Fruit fly (Drosophila melanogaster) whole organism, embryonic: ENCODE measurements around the gene mahe.

ENCODE experiments used
- BEAF-32 ChIP-seq: fragments of 200-800 bp; sonication (Bioruptor generic); optimal IDR thresholded peaks from 3 replicates; lab custom pipeline; 2017; ENCODE audit warnings: missing biosample characterization, missing genetic modification characterization, mild to moderate bottlenecking, moderate library complexity, missing genetic modification reagents
- CG16863 ChIP-seq: fragments of 200-800 bp; sonication (Bioruptor generic); optimal IDR thresholded peaks from 3 replicates; lab custom pipeline; 2016; ENCODE audit warnings: missing biosample characterization, missing genetic modification characterization
- CG17612 ChIP-seq: fragments of 200-800 bp; sonication (Bioruptor generic); IDR thresholded peaks from 2 replicates; pipeline ENCODE4 v1.3.6; 2022; ENCODE audit warnings: missing biosample characterization, missing genetic modification characterization
- CG18476 ChIP-seq: fragments of 200-800 bp; sonication (Bioruptor generic); optimal IDR thresholded peaks from 2 replicates; lab custom pipeline; 2016; ENCODE audit warnings: missing biosample characterization, mild to moderate bottlenecking, missing genetic modification characterization
- CG32772 ChIP-seq: fragments of 200-800 bp; sonication (Bioruptor generic); IDR thresholded peaks from 2 replicates; pipeline ENCODE4 v1.3.6; 2022; ENCODE audit warnings: missing biosample characterization, missing genetic modification characterization
- CG3726 ChIP-seq: fragments of 200-800 bp; sonication (Bioruptor generic); IDR thresholded peaks from 3 replicates; pipeline ENCODE4, ENCODE4 v1.3.6; 2022; ENCODE audit warnings: missing biosample characterization, missing genetic modification characterization
- CG4360 ChIP-seq: fragments of 200-800 bp; sonication (Bioruptor generic); IDR thresholded peaks from 2 replicates; pipeline ENCODE4 v1.3.6; 2022; ENCODE audit warnings: missing biosample characterization, missing genetic modification characterization
- CG4707 ChIP-seq: fragments of 200-800 bp; sonication (Bioruptor generic); optimal IDR thresholded peaks from 2 replicates; lab custom pipeline; 2018; ENCODE audit warnings: missing biosample characterization, mild to moderate bottlenecking, missing genetic modification characterization, moderate library complexity
- CG7372 ChIP-seq: fragments of 200-800 bp; sonication (Bioruptor generic); IDR thresholded peaks from 2 replicates; pipeline ENCODE4 v1.3.6; 2022; ENCODE audit warnings: missing biosample characterization, missing genetic modification characterization
- CG8290 ChIP-seq, 3 experiments: fragments of 200-800 bp; sonication (Bioruptor generic); optimal IDR thresholded peaks; 2 replicates each; lab custom pipeline; 2016 to 2019; ENCODE audit warnings: missing biosample characterization in 3 of 3, missing genetic modification characterization in 3 of 3, mild to moderate bottlenecking in 2 of 3, moderate library complexity in 1 of 3
- CG9437 ChIP-seq: fragments of 200-800 bp; sonication (Bioruptor generic); optimal IDR thresholded peaks from 2 replicates; lab custom pipeline; 2018; ENCODE audit warnings: missing biosample characterization, mild to moderate bottlenecking, missing genetic modification characterization
- CG9876 ChIP-seq: fragments of 200-800 bp; sonication (Bioruptor generic); optimal IDR thresholded peaks from 2 replicates; lab custom pipeline; 2016; ENCODE audit warnings: missing biosample characterization, missing genetic modification characterization
- D19B ChIP-seq: fragments of 200-800 bp; sonication (Bioruptor generic); optimal IDR thresholded peaks from 2 replicates; lab custom pipeline; 2017; ENCODE audit warnings: missing biosample characterization, mild to moderate bottlenecking, missing genetic modification characterization
- Dbx ChIP-seq: fragments of 200-800 bp; sonication (Bioruptor generic); IDR thresholded peaks from 3 replicates; pipeline ENCODE4 v1.3.6; 2022; ENCODE audit warnings: missing biosample characterization, missing genetic modification characterization
- Dll ChIP-seq: fragments of 200-800 bp; sonication (Bioruptor generic); IDR thresholded peaks from 4 replicates; pipeline ENCODE4 v1.3.6; 2022; ENCODE audit warnings: missing biosample characterization, missing genetic modification characterization; ENCODE audit not compliant: partially characterized antibody
- Doc3 ChIP-seq: fragments of 200-800 bp; sonication (Bioruptor generic); IDR thresholded peaks from 3 replicates; pipeline ENCODE4 v1.3.6; 2022; ENCODE audit warnings: missing biosample characterization, missing genetic modification characterization; ENCODE audit not compliant: partially characterized antibody
- Dref ChIP-seq: fragments of 200-800 bp; sonication (Bioruptor generic); IDR thresholded peaks from 2 replicates; pipeline ENCODE4 v1.3.6; 2022; ENCODE audit warnings: missing biosample characterization, missing genetic modification characterization
- ERR ChIP-seq: fragments of 200-800 bp; sonication (Bioruptor generic); optimal IDR thresholded peaks from 2 replicates; lab custom pipeline; 2016; ENCODE audit warnings: missing biosample characterization, missing genetic modification characterization
- Ets65A ChIP-seq: fragments of 200-800 bp; sonication (Bioruptor generic); peaks from one replicate; lab custom pipeline; 2016; ENCODE audit warnings: missing biosample characterization, missing genetic modification characterization
- Fer3 ChIP-seq: fragments of 200-800 bp; sonication (Bioruptor generic); optimal IDR thresholded peaks from 2 replicates; lab custom pipeline; 2018; ENCODE audit warnings: missing biosample characterization, mild to moderate bottlenecking, missing genetic modification characterization, moderate library complexity
- HmgZ ChIP-seq: fragments of 200-800 bp; sonication (Bioruptor generic); optimal IDR thresholded peaks from 2 replicates; lab custom pipeline; 2018; ENCODE audit warnings: missing biosample characterization, mild to moderate bottlenecking, missing genetic modification characterization
- Hmr ChIP-seq: fragments of 200-800 bp; sonication (Bioruptor generic); optimal IDR thresholded peaks from 3 replicates; lab custom pipeline; 2017; ENCODE audit warnings: mild to moderate bottlenecking, missing biosample characterization, missing genetic modification reagents, missing genetic modification characterization
- Hr78 ChIP-seq, 2 experiments: fragments of 200-800 bp in 1 of 2; fragments of >200 bp in 1 of 2; sonication (Bioruptor generic) in 1 of 2; optimal IDR thresholded peaks; 2 replicates each; lab custom pipeline; 2017 to 2019; ENCODE audit warnings: missing biosample characterization in 2 of 2, missing genetic modification characterization in 2 of 2, mild to moderate bottlenecking in 1 of 2, moderate library complexity in 1 of 2
- MTF-1 ChIP-seq: fragments of 200-800 bp; sonication (Bioruptor generic); optimal IDR thresholded peaks from 2 replicates; lab custom pipeline; 2018; ENCODE audit warnings: missing biosample characterization, mild to moderate bottlenecking, missing genetic modification characterization, borderline replicate concordance
- Meics ChIP-seq: fragments of 200-800 bp; sonication (Bioruptor generic); optimal IDR thresholded peaks from 2 replicates; lab custom pipeline; 2017; ENCODE audit warnings: missing biosample characterization, mild to moderate bottlenecking, missing genetic modification characterization
- NFAT ChIP-seq: fragments of 200-800 bp; sonication (Bioruptor generic); IDR thresholded peaks from 2 replicates; pipeline ENCODE4 v1.3.6; 2022; ENCODE audit warnings: missing biosample characterization, missing genetic modification characterization
- Nf-YB ChIP-seq: fragments of 200-800 bp; sonication (Bioruptor generic); optimal IDR thresholded peaks from 3 replicates; lab custom pipeline; 2019; ENCODE audit warnings: missing biosample characterization, mild to moderate bottlenecking, missing genetic modification characterization, moderate library complexity
- Oli ChIP-seq: fragments of 200-800 bp; sonication (Bioruptor generic); optimal IDR thresholded peaks from 2 replicates; lab custom pipeline; 2018; ENCODE audit warnings: missing biosample characterization, mild to moderate bottlenecking, missing genetic modification characterization, moderate library complexity
- Poxn ChIP-seq: fragments of 200-800 bp; sonication (Bioruptor generic); IDR thresholded peaks from 2 replicates; pipeline ENCODE4 v1.3.6; 2022; ENCODE audit warnings: missing biosample characterization, missing genetic modification characterization
- Sry-δ ChIP-seq: fragments of 200-800 bp; sonication (Bioruptor generic); optimal IDR thresholded peaks from 2 replicates; lab custom pipeline; 2016; ENCODE audit warnings: missing biosample characterization, missing genetic modification characterization
- caup ChIP-seq: fragments of 200-800 bp; sonication (Bioruptor generic); optimal IDR thresholded peaks from 3 replicates; lab custom pipeline; 2017; ENCODE audit warnings: missing biosample characterization, mild to moderate bottlenecking, missing genetic modification characterization, moderate library complexity; ENCODE audit not compliant: severe bottlenecking
- crp ChIP-seq, 2 experiments: fragments of 200-800 bp; sonication (Bioruptor generic); optimal IDR thresholded peaks; 2 replicates in 1 of 2; 3 replicates in 1 of 2; lab custom pipeline; 2017; ENCODE audit warnings: missing biosample characterization in 2 of 2, missing genetic modification characterization in 2 of 2, mild to moderate bottlenecking in 1 of 2, moderate library complexity in 1 of 2
- dati ChIP-seq: fragments of 200-800 bp; sonication (Bioruptor generic); IDR thresholded peaks from 2 replicates; pipeline ENCODE4 v1.3.6; 2022; ENCODE audit warnings: missing biosample characterization, missing genetic modification characterization
- fru ChIP-seq: fragments of >200 bp; optimal IDR thresholded peaks from 2 replicates; lab custom pipeline; 2017
- fu2 ChIP-seq: fragments of 200-800 bp; sonication (Bioruptor generic); optimal IDR thresholded peaks from 2 replicates; lab custom pipeline; 2016; ENCODE audit warnings: missing biosample characterization, missing genetic modification characterization
- gcm2 ChIP-seq: fragments of 200-800 bp; sonication (Bioruptor generic); optimal IDR thresholded peaks from 2 replicates; lab custom pipeline; 2016; ENCODE audit warnings: missing biosample characterization, missing genetic modification characterization
- gfzf ChIP-seq: fragments of 200-800 bp; sonication (Bioruptor generic); optimal IDR thresholded peaks from 2 replicates; lab custom pipeline; 2016; ENCODE audit warnings: missing biosample characterization, mild to moderate bottlenecking, missing genetic modification characterization, moderate library complexity
- knrl ChIP-seq: fragments of 200-800 bp; sonication (Bioruptor generic); IDR thresholded peaks from 3 replicates; pipeline ENCODE4 v1.3.6; 2022; ENCODE audit warnings: missing biosample characterization, missing genetic modification characterization; ENCODE audit not compliant: partially characterized antibody
- nerfin-1 ChIP-seq: fragments of 200-800 bp; sonication (Bioruptor generic); optimal IDR thresholded peaks from 3 replicates; lab custom pipeline; 2019; ENCODE audit warnings: missing biosample characterization, mild to moderate bottlenecking, missing genetic modification characterization, moderate library complexity
- oc ChIP-seq: fragments of 200-800 bp; sonication (Bioruptor generic); optimal IDR thresholded peaks from 2 replicates; lab custom pipeline; 2018; ENCODE audit warnings: missing biosample characterization, mild to moderate bottlenecking, missing genetic modification characterization, moderate library complexity
- p53 ChIP-seq: fragments of 200-800 bp; sonication (Bioruptor generic); optimal IDR thresholded peaks from 2 replicates; lab custom pipeline; 2016; ENCODE audit warnings: missing biosample characterization, missing genetic modification characterization
- pfk ChIP-seq: fragments of 200-800 bp; sonication (Bioruptor generic); optimal IDR thresholded peaks from 2 replicates; lab custom pipeline; 2018; ENCODE audit warnings: missing biosample characterization, mild to moderate bottlenecking, missing genetic modification characterization, moderate library complexity
- pnt ChIP-seq: fragments of 200-800 bp; sonication (Bioruptor generic); optimal IDR thresholded peaks from 3 replicates; lab custom pipeline; 2016; ENCODE audit warnings: missing biosample characterization, missing genetic modification characterization
- row ChIP-seq: fragments of 200-800 bp; sonication (Bioruptor generic); IDR thresholded peaks from 3 replicates; pipeline ENCODE4 v1.3.6; 2022; ENCODE audit warnings: missing biosample characterization, missing genetic modification characterization
- run ChIP-seq: fragments of 200-800 bp; sonication (Bioruptor generic); optimal IDR thresholded peaks from 3 replicates; lab custom pipeline; 2018; ENCODE audit warnings: missing biosample characterization, mild to moderate bottlenecking, missing genetic modification characterization
- sens ChIP-seq: fragments of 200-800 bp; sonication (Bioruptor generic); peaks from one replicate; lab custom pipeline; 2016; ENCODE audit warnings: missing biosample characterization, missing genetic modification characterization
- slou ChIP-seq: fragments of 200-800 bp; sonication (Bioruptor generic); optimal IDR thresholded peaks from 3 replicates; lab custom pipeline; 2016; ENCODE audit warnings: missing biosample characterization, missing genetic modification characterization
- wor ChIP-seq: fragments of 200-800 bp; sonication (Bioruptor generic); IDR thresholded peaks from 2 replicates; pipeline ENCODE4 v1.3.6; 2022; ENCODE audit warnings: missing biosample characterization, missing genetic modification characterization
- zen ChIP-seq: fragments of 200-800 bp; sonication (Bioruptor generic); optimal IDR thresholded peaks from 3 replicates; lab custom pipeline; 2018; ENCODE audit warnings: missing biosample characterization, mild to moderate bottlenecking, missing genetic modification characterization, moderate library complexity

The mahe gene

DNA sequence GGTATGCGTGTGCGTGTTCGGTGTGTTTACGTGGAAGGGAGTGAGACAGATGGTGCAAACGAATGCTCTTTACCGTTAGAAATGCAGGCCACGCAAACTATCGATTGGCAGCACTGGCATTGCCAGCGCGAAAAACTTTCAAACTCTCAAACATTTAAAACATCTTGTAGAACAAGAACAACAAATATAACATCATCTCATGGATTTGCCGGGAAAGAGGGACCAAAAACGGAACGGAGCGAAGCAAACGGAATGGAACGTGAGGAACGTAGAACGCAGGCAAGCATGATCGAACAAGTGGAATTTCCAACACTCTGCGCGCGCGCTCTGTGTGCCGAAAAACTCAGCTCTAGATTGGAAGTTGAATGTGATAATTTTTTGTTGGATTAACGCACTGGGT, 28.3 kb upstream of the mahe start:
- TF ChIP-seq nerfin-1 (tag; lab: Kevin White, UChicago) (peak; percentile 3), BEAF-32 (GFP tag; lab: Kevin White, UChicago) (peak; percentile 34), sens (peak; percentile 64), Dref (GFP tag; lab: Robert Waterston, UW) (0 out of 2 replicates have a peak, but pooled peaks have one; percentile 22), run (tag; lab: Kevin White, UChicago) (no peak), p53 (peak; percentile 64), Sry-δ (peak; percentile 32), pfk (peak; percentile 86), Fer3 (tag; lab: Kevin White, UChicago) (no peak), gfzf (GFP tag; lab: Kevin White, UChicago) (peak; percentile 49), CG16863 (GFP tag; lab: Kevin White, UChicago) (no peak), knrl (GFP tag; lab: Robert Waterston, UW) (0 out of 3 replicates have a peak, but pooled peaks have one; percentile 18), CG8290 (GFP tag; optimal IDR thresholded peaks at IDR 0.05; lab: Kevin White, UChicago) (peak; percentile 46), CG8290 (tag; optimal IDR thresholded peaks at IDR 0.05; lab: Kevin White, UChicago) (no peak), Doc3 (0 out of 3 replicates have a peak, but pooled peaks have one; percentile 19), NFAT (GFP tag; lab: Robert Waterston, UW) (no peak), Dll (GFP tag; lab: Robert Waterston, UW) (0 out of 4 replicates have a peak, but pooled peaks have one; percentile 38), D19B (no peak), caup (GFP tag; lab: Kevin White, UChicago) (no peak)

DNA sequence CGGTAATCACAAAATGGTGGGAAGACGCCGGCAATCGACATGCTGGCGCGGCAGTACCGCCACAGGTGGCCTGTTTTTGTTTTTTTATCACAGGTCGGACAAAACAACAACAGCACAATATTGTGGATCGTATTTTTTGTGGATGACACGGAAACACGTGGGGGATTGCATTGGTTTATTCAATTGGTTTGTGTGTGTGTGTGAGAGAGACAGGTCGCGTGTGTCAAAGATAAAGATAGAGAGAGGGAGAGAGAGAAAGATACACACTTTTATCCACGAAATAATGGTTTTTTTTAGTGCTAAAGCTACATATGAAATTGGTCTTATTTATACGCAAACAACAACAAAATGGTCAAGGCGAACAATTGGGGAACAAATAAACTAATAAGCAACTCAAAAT, 27.8 kb upstream of the mahe start:
- TF ChIP-seq D19B = no peak
- no peak for TF ChIP-seq oc (tag; lab: Kevin White, UChicago)
- TF ChIP-seq crp (GFP tag; optimal IDR thresholded peaks at IDR 0.05; lab: Kevin White, UChicago) = no peak
- TF ChIP-seq CG9876 (GFP tag; lab: Kevin White, UChicago) = no peak
- TF ChIP-seq CG4360 (GFP tag; lab: Robert Waterston, UW) = peak; percentile 84
- peak; percentile 61 for TF ChIP-seq gfzf (GFP tag; lab: Kevin White, UChicago)
- no peak for TF ChIP-seq CG17612 (GFP tag; lab: Robert Waterston, UW)
- no peak for TF ChIP-seq row (GFP tag; lab: Robert Waterston, UW)
- peak; percentile 14 for TF ChIP-seq zen (tag; lab: Kevin White, UChicago)
- TF ChIP-seq p53 = no peak
- TF ChIP-seq Oli (tag; lab: Kevin White, UChicago) = no peak
- no peak for TF ChIP-seq gcm2 (GFP tag; lab: Kevin White, UChicago)
- TF ChIP-seq CG32772 = 0 out of 2 replicates have a peak, but pooled peaks have one; percentile 34
- no peak for TF ChIP-seq CG4707 (GFP tag; lab: Kevin White, UChicago)
- no peak for TF ChIP-seq HmgZ (tag; lab: Kevin White, UChicago)
- no peak for TF ChIP-seq Ets65A (GFP tag; lab: Kevin White, UChicago)
- no peak for TF ChIP-seq fu2 (GFP tag; lab: Kevin White, UChicago)
- no peak for TF ChIP-seq Hmr (GFP tag; lab: Kevin White, UChicago)
- no peak for TF ChIP-seq fru
- TF ChIP-seq CG9437 = peak; percentile 4
- TF ChIP-seq Meics (GFP tag; lab: Kevin White, UChicago) = no peak
- no peak for TF ChIP-seq Nf-YB (GFP tag; lab: Kevin White, UChicago)
- TF ChIP-seq dati (GFP tag; lab: Robert Waterston, UW) = no peak
- TF ChIP-seq Hr78 (GFP tag; optimal IDR thresholded peaks at IDR 0.05; lab: Kevin White, UChicago) = peak in 1 of 2 experiments; percentile 22
- no peak for TF ChIP-seq CG3726 (GFP tag; lab: Robert Waterston, UW)
- TF ChIP-seq ERR (GFP tag; lab: Kevin White, UChicago) = no peak
- TF ChIP-seq CG18476 (GFP tag; lab: Kevin White, UChicago) = no peak
- no peak for TF ChIP-seq MTF-1 (GFP tag; lab: Kevin White, UChicago)
- TF ChIP-seq Poxn = no peak
- no peak for TF ChIP-seq Dbx (GFP tag; lab: Robert Waterston, UW)
- no peak for TF ChIP-seq slou
- TF ChIP-seq wor (GFP tag; lab: Robert Waterston, UW) = no peak
- TF ChIP-seq pnt (GFP tag; lab: Kevin White, UChicago) = no peak
- TF ChIP-seq CG7372 = no peak
